Worm (Caenorhabditis elegans): Measurements from ENCODE around the gene hst-2.

DNA sequence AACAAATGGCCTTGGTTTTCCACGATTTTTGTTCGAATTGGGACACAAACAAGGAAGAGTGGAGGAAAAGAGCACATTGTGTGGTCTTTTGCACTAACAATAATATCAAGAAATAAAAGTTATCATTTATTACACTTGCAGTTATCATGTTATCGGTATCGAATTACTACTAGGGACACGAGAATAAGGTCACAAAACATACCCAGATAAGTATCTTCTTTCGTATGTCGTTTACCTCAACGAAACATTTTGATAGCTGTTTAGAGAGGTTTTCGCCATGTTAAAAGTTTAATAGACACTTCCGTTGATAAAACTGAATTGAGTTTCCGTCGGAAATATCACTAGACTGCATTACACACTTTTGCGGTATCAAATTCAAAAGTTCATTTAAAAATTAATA, 44.0 kb upstream of the hst-2 start:
- no peak for TF ChIP-seq pha-4 (tag; optimal IDR thresholded peaks at IDR 0.05)
- no peak for TF ChIP-seq elt-1 (tag; optimal IDR thresholded peaks at IDR 0.05; ENCODE audit: borderline replicate concordance, insufficient read depth)
- TF ChIP-seq mab-5 (tag; optimal IDR thresholded peaks at IDR 0.05): no peak
- TF ChIP-seq zip-8 (tag; optimal IDR thresholded peaks at IDR 0.05): no peak
- TF ChIP-seq elt-3 (tag; optimal IDR thresholded peaks at IDR 0.05): no peak

Measured in whole organism, mixed stage, embryonic.